Worm (Caenorhabditis elegans) whole organism, late embryonic: ENCODE measurements around the gene str-206.

Experiments used
- ama-1 ChIP-seq: fragments of 150-350 bp; optimal IDR thresholded peaks from 2 replicates; lab custom pipeline; 2014
- dmd-4 ChIP-seq: sonication (generic microtip); optimal IDR thresholded peaks from 2 replicates; lab custom pipeline; 2016; ENCODE audit warnings: borderline replicate concordance, missing genetic modification characterization, missing compliant biosample characterization
- dve-1 ChIP-seq: sonication (generic microtip); optimal IDR thresholded peaks from 2 replicates; lab custom pipeline; 2017; ENCODE audit warnings: antibody characterized with exemption, mild to moderate bottlenecking, missing genetic modification characterization, missing compliant biosample characterization
- eyg-1 ChIP-seq: sonication (generic microtip); optimal IDR thresholded peaks from 2 replicates; lab custom pipeline; 2016; ENCODE audit warnings: missing genotype, missing genetic modification characterization, missing compliant biosample characterization
- npax-4 ChIP-seq: sonication (generic microtip); optimal IDR thresholded peaks from 2 replicates; lab custom pipeline; 2016; ENCODE audit warnings: missing genetic modification characterization, missing compliant biosample characterization
- pag-3 ChIP-seq: sonication (generic microtip); optimal IDR thresholded peaks from 2 replicates; lab custom pipeline; 2016; ENCODE audit warnings: missing compliant biosample characterization, missing genetic modification characterization, borderline replicate concordance
- pha-4 ChIP-seq: fragments of 150-350 bp; optimal IDR thresholded peaks from 2 replicates; lab custom pipeline; 2018; ENCODE audit warnings: missing biosample characterization, missing genetic modification reagents, missing genetic modification characterization
- pros-1 ChIP-seq: fragments of 150-350 bp; optimal IDR thresholded peaks from 2 replicates; lab custom pipeline; 2014; ENCODE audit warnings: missing biosample characterization, missing genetic modification reagents, missing genetic modification characterization
- rnt-1 ChIP-seq: sonication (generic microtip); optimal IDR thresholded peaks from 2 replicates; lab custom pipeline; 2016; ENCODE audit warnings: missing genetic modification characterization, missing compliant biosample characterization
- sox-4 ChIP-seq: sonication (generic microtip); optimal IDR thresholded peaks from 2 replicates; lab custom pipeline; 2017; ENCODE audit warnings: mild to moderate bottlenecking, missing genetic modification characterization, inconsistent platforms, missing compliant biosample characterization
- tbx-2 ChIP-seq: sonication (generic microtip); optimal IDR thresholded peaks from 2 replicates; lab custom pipeline; 2016; ENCODE audit warnings: missing genetic modification characterization, missing compliant biosample characterization
- ttx-3 ChIP-seq: sonication (generic microtip); optimal IDR thresholded peaks from 2 replicates; lab custom pipeline; 2016; ENCODE audit warnings: missing genetic modification reagents, missing genetic modification characterization, missing compliant biosample characterization
- ztf-16 ChIP-seq: sonication (generic microtip); optimal IDR thresholded peaks from 2 replicates; lab custom pipeline; 2017; ENCODE audit warnings: missing genetic modification characterization, missing compliant biosample characterization

- TF ChIP-seq npax-4 (tag; lab: Kevin White, UChicago) = no peak
- TF ChIP-seq pha-4 = no peak
- no peak for TF ChIP-seq dmd-4 (tag; lab: Kevin White, UChicago)
- no peak for TF ChIP-seq ztf-16 (tag; lab: Kevin White, UChicago)
- TF ChIP-seq ttx-3 (tag; lab: Kevin White, UChicago) = no peak
- TF ChIP-seq pros-1 (tag; lab: Kevin White, UChicago) = no peak
- no peak for TF ChIP-seq tbx-2
- TF ChIP-seq pag-3 (tag; lab: Kevin White, UChicago) = no peak
- TF ChIP-seq ama-1 = no peak
- TF ChIP-seq dve-1 (tag; lab: Kevin White, UChicago) = no peak
- TF ChIP-seq eyg-1 (tag; lab: Kevin White, UChicago) = no peak
- no peak for TF ChIP-seq sox-4 (tag; lab: Kevin White, UChicago)
- no peak for TF ChIP-seq rnt-1 (tag; lab: Kevin White, UChicago)
Observed at ce11 chrV:6217834-6218233, at the start of gene str-206.
